Fruit fly (Drosophila melanogaster) whole organism, prepupa: ENCODE data around the gene Drak.

Experiments used
- Blimp-1 ChIP-seq: fragments of 200-800 bp; sonication (Bioruptor generic); optimal IDR thresholded peaks from 3 replicates; lab custom pipeline; 2017; ENCODE audit warnings: missing biosample characterization, missing genetic modification characterization, mild to moderate bottlenecking, moderate library complexity, missing genetic modification reagents
- CG10631 ChIP-seq: fragments of 200-800 bp; sonication (Bioruptor generic); optimal IDR thresholded peaks from 2 replicates; lab custom pipeline; 2016; ENCODE audit warnings: missing biosample characterization, missing genetic modification characterization
- CG10669 ChIP-seq: fragments of 200-800 bp; sonication (Bioruptor generic); optimal IDR thresholded peaks from 3 replicates; lab custom pipeline; 2018; ENCODE audit warnings: missing biosample characterization, mild to moderate bottlenecking, missing genetic modification characterization, moderate library complexity
- CG11762 ChIP-seq: fragments of 200-800 bp; sonication (Bioruptor generic); optimal IDR thresholded peaks from 3 replicates; lab custom pipeline; 2016; ENCODE audit warnings: missing biosample characterization, missing genetic modification characterization; ENCODE audit not compliant: insufficient read depth
- CG11902 ChIP-seq: fragments of 200-800 bp; sonication (Bioruptor generic); optimal IDR thresholded peaks from 3 replicates; lab custom pipeline; 2016; ENCODE audit warnings: missing biosample characterization, missing genetic modification characterization
- CG1621 ChIP-seq: fragments of 200-800 bp; sonication (Bioruptor generic); optimal IDR thresholded peaks from 3 replicates; lab custom pipeline; 2018; ENCODE audit warnings: missing biosample characterization, mild to moderate bottlenecking, missing genetic modification characterization
- CG3032 ChIP-seq: fragments of 200-800 bp; optimal IDR thresholded peaks from 2 replicates; lab custom pipeline; 2019; ENCODE audit warnings: missing biosample characterization, mild to moderate bottlenecking, missing genetic modification characterization, moderate library complexity
- CG32006 ChIP-seq: fragments of 200-800 bp; sonication (Bioruptor generic); optimal IDR thresholded peaks from 3 replicates; lab custom pipeline; 2017; ENCODE audit warnings: missing biosample characterization, mild to moderate bottlenecking, missing genetic modification characterization
- CG34406 ChIP-seq: fragments of 200-800 bp; sonication (Bioruptor generic); optimal IDR thresholded peaks from 3 replicates; lab custom pipeline; 2016; ENCODE audit warnings: missing biosample characterization, missing genetic modification characterization
- CG3919 ChIP-seq: fragments of 200-800 bp; sonication (Bioruptor generic); optimal IDR thresholded peaks from 3 replicates; lab custom pipeline; 2016; ENCODE audit warnings: missing biosample characterization, missing genetic modification characterization
- CG6276 ChIP-seq: fragments of 200-800 bp; sonication (Bioruptor generic); optimal IDR thresholded peaks from 2 replicates; lab custom pipeline; 2017; ENCODE audit warnings: missing biosample characterization, mild to moderate bottlenecking, missing genetic modification characterization
- CG6792 ChIP-seq: fragments of 200-800 bp; sonication (Bioruptor generic); optimal IDR thresholded peaks from 3 replicates; lab custom pipeline; 2016; ENCODE audit warnings: missing biosample characterization, missing genetic modification characterization
- CG6808 ChIP-seq: fragments of 200-800 bp; sonication (Bioruptor generic); optimal IDR thresholded peaks from 3 replicates; lab custom pipeline; 2017; ENCODE audit warnings: missing biosample characterization, missing genetic modification characterization, mild to moderate bottlenecking, moderate library complexity, missing genetic modification reagents
- CG6854 ChIP-seq: fragments of 200-800 bp; sonication (Bioruptor generic); optimal IDR thresholded peaks from 2 replicates; lab custom pipeline; 2017; ENCODE audit warnings: missing biosample characterization, mild to moderate bottlenecking, missing genetic modification characterization
- CG7368 ChIP-seq: fragments of 200-800 bp; sonication (Bioruptor generic); optimal IDR thresholded peaks from 3 replicates; lab custom pipeline; 2016; ENCODE audit warnings: missing biosample characterization, missing genetic modification characterization
- CG8119 ChIP-seq: fragments of 200-800 bp; sonication (Bioruptor generic); IDR thresholded peaks from 3 replicates; pipeline ENCODE4 v1.3.6; 2022; ENCODE audit warnings: missing biosample characterization, missing genetic modification characterization
- CG8319 ChIP-seq: fragments of 200-800 bp; sonication (Bioruptor generic); optimal IDR thresholded peaks from 3 replicates; lab custom pipeline; 2016; ENCODE audit warnings: missing biosample characterization, missing genetic modification characterization
- CG8632 ChIP-seq: fragments of 200-800 bp; sonication (Bioruptor generic); optimal IDR thresholded peaks from 3 replicates; lab custom pipeline; 2016; ENCODE audit warnings: missing biosample characterization, missing genetic modification characterization
- Eip75B ChIP-seq: fragments of 200-800 bp; sonication (Bioruptor generic); optimal IDR thresholded peaks from 3 replicates; lab custom pipeline; 2016; ENCODE audit warnings: missing biosample characterization, missing genetic modification characterization
- Eip93F ChIP-seq: fragments of 200-800 bp; sonication (Bioruptor generic); optimal IDR thresholded peaks from 2 replicates; lab custom pipeline; 2016; ENCODE audit warnings: missing biosample characterization, mild to moderate bottlenecking, missing genetic modification characterization
- Gug ChIP-seq: fragments of 200-800 bp; sonication (Bioruptor generic); IDR thresholded peaks from 2 replicates; pipeline ENCODE4 v1.3.6; 2022; ENCODE audit warnings: missing biosample characterization, missing genetic modification characterization
- Hr38 ChIP-seq: sonication (Bioruptor generic); optimal IDR thresholded peaks from 2 replicates; lab custom pipeline; 2016; ENCODE audit warnings: missing biosample characterization, missing genetic modification characterization
- Hr39 ChIP-seq: fragments of 200-800 bp; sonication (Bioruptor generic); optimal IDR thresholded peaks from 2 replicates; lab custom pipeline; 2016; ENCODE audit warnings: missing biosample characterization, missing genetic modification characterization
- Hr4 ChIP-seq: fragments of 200-800 bp; sonication (Bioruptor generic); optimal IDR thresholded peaks from 3 replicates; lab custom pipeline; 2016; ENCODE audit warnings: missing biosample characterization, missing genetic modification characterization
- Lpt ChIP-seq: fragments of 200-800 bp; sonication (Bioruptor generic); optimal IDR thresholded peaks from 3 replicates; lab custom pipeline; 2016; ENCODE audit warnings: missing biosample characterization, missing genetic modification characterization
- OdsH ChIP-seq: fragments of 200-800 bp; sonication (Bioruptor generic); optimal IDR thresholded peaks from 3 replicates; lab custom pipeline; 2016; ENCODE audit warnings: missing biosample characterization, missing genetic modification characterization
- Smox ChIP-seq: fragments of 200-800 bp; sonication (Bioruptor generic); optimal IDR thresholded peaks from 3 replicates; lab custom pipeline; 2016; ENCODE audit warnings: missing biosample characterization, missing genetic modification characterization
- Sox102F ChIP-seq: fragments of 200-800 bp; sonication (Bioruptor generic); optimal IDR thresholded peaks from 2 replicates; lab custom pipeline; 2016; ENCODE audit warnings: missing biosample characterization, mild to moderate bottlenecking, missing genetic modification characterization
- Sox14 ChIP-seq: fragments of 200-800 bp; sonication (Bioruptor generic); optimal IDR thresholded peaks from 3 replicates; lab custom pipeline; 2016; ENCODE audit warnings: missing biosample characterization, missing genetic modification characterization
- achi ChIP-seq: fragments of 200-800 bp; sonication (Bioruptor generic); optimal IDR thresholded peaks from 3 replicates; lab custom pipeline; 2016; ENCODE audit warnings: missing biosample characterization, missing genetic modification characterization
- acj6 ChIP-seq: fragments of 200-800 bp; sonication (Bioruptor generic); optimal IDR thresholded peaks from 3 replicates; lab custom pipeline; 2016; ENCODE audit warnings: missing biosample characterization, missing genetic modification characterization
- cyc ChIP-seq: fragments of 200-800 bp; sonication (Bioruptor generic); optimal IDR thresholded peaks from 3 replicates; lab custom pipeline; 2016; ENCODE audit warnings: missing biosample characterization, missing genetic modification characterization
- dac ChIP-seq: fragments of 200-800 bp; sonication (Bioruptor generic); optimal IDR thresholded peaks from 2 replicates; lab custom pipeline; 2017; ENCODE audit warnings: missing biosample characterization, mild to moderate bottlenecking, missing genetic modification characterization
- dsx ChIP-seq: fragments of 200-800 bp; optimal IDR thresholded peaks from 3 replicates; lab custom pipeline; 2019; ENCODE audit warnings: missing biosample characterization, mild to moderate bottlenecking, missing genetic modification characterization, moderate library complexity; ENCODE audit not compliant: poor library complexity, severe bottlenecking
- eg ChIP-seq: fragments of 200-800 bp; sonication (Bioruptor generic); IDR thresholded peaks from 3 replicates; pipeline ENCODE4 v1.3.6; 2022; ENCODE audit warnings: missing biosample characterization, missing genetic modification characterization
- esn ChIP-seq: fragments of 200-800 bp; sonication (Bioruptor generic); optimal IDR thresholded peaks from 2 replicates; lab custom pipeline; 2016; ENCODE audit warnings: missing biosample characterization, mild to moderate bottlenecking, missing genetic modification characterization, moderate library complexity
- fd85E ChIP-seq: fragments of 200-800 bp; sonication (Bioruptor generic); optimal IDR thresholded peaks from 3 replicates; lab custom pipeline; 2016; ENCODE audit warnings: missing biosample characterization, missing genetic modification characterization
- fkh ChIP-seq: fragments of 200-800 bp; sonication (Bioruptor generic); optimal IDR thresholded peaks from 3 replicates; lab custom pipeline; 2017; ENCODE audit warnings: missing biosample characterization, mild to moderate bottlenecking, missing genetic modification characterization, moderate library complexity
- lz ChIP-seq: fragments of 200-800 bp; sonication (Bioruptor generic); optimal IDR thresholded peaks from 3 replicates; lab custom pipeline; 2016; ENCODE audit warnings: missing biosample characterization, missing genetic modification characterization
- net ChIP-seq: fragments of 200-800 bp; sonication (Bioruptor generic); optimal IDR thresholded peaks from 3 replicates; lab custom pipeline; 2016; ENCODE audit warnings: missing biosample characterization, missing genetic modification characterization
- pdm3 ChIP-seq: fragments of 200-800 bp; sonication (Bioruptor generic); optimal IDR thresholded peaks from 3 replicates; lab custom pipeline; 2016; ENCODE audit warnings: missing biosample characterization, missing genetic modification characterization
- salr ChIP-seq, 2 experiments: fragments of 200-800 bp; sonication (Bioruptor generic); optimal IDR thresholded peaks; 3 replicates each; lab custom pipeline; 2016 to 2018; ENCODE audit warnings: missing biosample characterization in 2 of 2, missing genetic modification characterization in 2 of 2, mild to moderate bottlenecking in 1 of 2
- spab ChIP-seq: fragments of 200-800 bp; sonication (Bioruptor generic); optimal IDR thresholded peaks from 2 replicates; lab custom pipeline; 2017; ENCODE audit warnings: missing biosample characterization, mild to moderate bottlenecking, missing genetic modification characterization, missing genetic modification reagents
- svp ChIP-seq: fragments of 200-800 bp; sonication (Bioruptor generic); peaks from one replicate; lab custom pipeline; 2016; ENCODE audit warnings: missing biosample characterization, missing genetic modification characterization
- topi ChIP-seq: fragments of 200-800 bp; sonication (Bioruptor generic); optimal IDR thresholded peaks from 3 replicates; lab custom pipeline; 2016; ENCODE audit warnings: missing biosample characterization, missing genetic modification characterization
- vri ChIP-seq: fragments of 200-800 bp; sonication (Bioruptor generic); optimal IDR thresholded peaks from 3 replicates; lab custom pipeline; 2016; ENCODE audit warnings: missing biosample characterization, mild to moderate bottlenecking, missing genetic modification characterization

Gene Drak

DNA sequence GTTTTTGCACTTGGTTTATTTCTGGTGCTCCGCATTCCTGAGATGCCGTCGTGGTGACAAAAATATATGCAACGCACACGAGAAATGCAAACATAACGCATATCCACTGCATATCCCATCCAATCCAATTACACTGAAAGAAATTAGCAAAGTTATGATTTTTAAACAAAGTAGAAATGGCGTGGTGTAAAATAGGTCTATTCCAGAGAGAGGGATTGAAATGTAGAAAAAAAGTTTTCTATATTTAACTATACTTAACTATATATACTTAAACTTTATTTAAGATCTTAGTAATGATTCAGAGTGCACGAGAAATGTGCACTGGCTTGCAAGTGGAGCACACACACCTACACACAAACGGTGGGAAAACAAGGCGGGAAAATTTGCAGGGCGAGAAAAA lies 730 bp upstream of the Drak start (continued):
- no peak for TF ChIP-seq Hr39
- peak in 1 of 2 experiments; percentile 43 for TF ChIP-seq salr (GFP tag; optimal IDR thresholded peaks at IDR 0.05; lab: Kevin White, UChicago)
- peak; percentile 72 for TF ChIP-seq CG32006 (GFP tag; lab: Kevin White, UChicago)
- TF ChIP-seq CG8319 (GFP tag; lab: Kevin White, UChicago): no peak
- no peak for TF ChIP-seq Sox14 (GFP tag; lab: Kevin White, UChicago)
- no peak for TF ChIP-seq dac (GFP tag; lab: Kevin White, UChicago)
- no peak for TF ChIP-seq CG34406 (GFP tag; lab: Kevin White, UChicago)
- TF ChIP-seq Gug (GFP tag; lab: Robert Waterston, UW): no peak
- no peak for TF ChIP-seq topi (GFP tag; lab: Kevin White, UChicago)
- no peak for TF ChIP-seq CG11762
- no peak for TF ChIP-seq CG6792 (GFP tag; lab: Kevin White, UChicago)
- TF ChIP-seq CG1621 (tag; lab: Kevin White, UChicago): no peak

DNA sequence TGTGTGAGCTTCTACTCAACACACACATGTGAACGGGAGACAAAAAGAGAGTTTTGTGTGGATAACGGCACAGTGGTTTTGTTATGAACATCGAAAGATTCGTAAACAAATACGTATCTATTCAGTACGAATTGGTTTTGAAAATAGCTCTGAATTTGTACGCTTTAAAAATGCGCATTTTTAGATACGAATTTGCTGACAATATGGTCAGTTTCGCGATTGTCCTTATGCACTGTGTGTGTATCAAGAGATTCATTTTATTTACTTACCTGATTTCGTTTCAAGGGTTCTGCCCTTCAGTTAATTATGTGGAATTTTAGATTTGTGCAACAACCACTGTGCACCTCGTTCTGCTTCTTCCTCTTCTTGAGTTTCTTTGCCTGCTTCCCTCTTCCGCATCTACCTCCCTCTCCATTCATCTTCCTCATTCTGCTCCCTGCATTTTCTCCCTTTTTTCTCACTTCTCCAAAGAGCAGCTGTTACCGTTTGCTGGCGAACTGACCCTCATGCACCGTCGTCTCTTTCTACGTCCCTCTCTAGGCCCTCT lies 1.9 kb downstream of the Drak start:
- peak; percentile 95 for TF ChIP-seq OdsH
- TF ChIP-seq dac (GFP tag; lab: Kevin White, UChicago): peak; percentile 77
- peak; percentile 92 for TF ChIP-seq dsx (GFP tag; lab: Kevin White, UChicago)
- TF ChIP-seq topi (GFP tag; lab: Kevin White, UChicago): peak; percentile 97
- peak; percentile 95 for TF ChIP-seq pdm3
- peak; percentile 94 for TF ChIP-seq cyc (GFP tag; lab: Kevin White, UChicago)
- peak; percentile 75 for TF ChIP-seq CG6276 (GFP tag; lab: Kevin White, UChicago)
- peak; percentile 95 for TF ChIP-seq CG1621 (tag; lab: Kevin White, UChicago)
- peak; percentile 50 for TF ChIP-seq fkh
- TF ChIP-seq Sox14 (GFP tag; lab: Kevin White, UChicago): peak; percentile 97
- TF ChIP-seq CG32006 (GFP tag; lab: Kevin White, UChicago): peak; percentile 92
- TF ChIP-seq CG8319 (GFP tag; lab: Kevin White, UChicago): peak; percentile 93
- peak; percentile 91 to 92 for TF ChIP-seq salr (GFP tag; optimal IDR thresholded peaks at IDR 0.05; lab: Kevin White, UChicago)
- peak; percentile 82 for TF ChIP-seq fd85E (GFP tag; lab: Kevin White, UChicago)
- peak; percentile 91 for TF ChIP-seq CG11902 (GFP tag; lab: Kevin White, UChicago)
- peak; percentile 94 for TF ChIP-seq CG34406 (GFP tag; lab: Kevin White, UChicago)
- peak; percentile 96 for TF ChIP-seq Eip75B (GFP tag; lab: Kevin White, UChicago)
- peak; percentile 88 for TF ChIP-seq CG6854 (GFP tag; lab: Kevin White, UChicago)
- peak; percentile 76 for TF ChIP-seq Hr4
- peak; percentile 95 for TF ChIP-seq CG3032 (tag; lab: Kevin White, UChicago)
- peak; percentile 88 for TF ChIP-seq CG8119 (GFP tag; lab: Robert Waterston, UW)
- TF ChIP-seq CG6792 (GFP tag; lab: Kevin White, UChicago): peak; percentile 96
- peak; percentile 96 for TF ChIP-seq svp (GFP tag; lab: Kevin White, UChicago)
- peak; percentile 92 for TF ChIP-seq spab
- TF ChIP-seq CG10669 (GFP tag; lab: Kevin White, UChicago): peak; percentile 95
- TF ChIP-seq Gug (GFP tag; lab: Robert Waterston, UW): peak; percentile 68
- peak; percentile 73 for TF ChIP-seq Eip93F (GFP tag; lab: Kevin White, UChicago)
- peak; percentile 92 for TF ChIP-seq net
- peak; percentile 97 for TF ChIP-seq lz (GFP tag; lab: Kevin White, UChicago)
- peak; percentile 94 for TF ChIP-seq achi (GFP tag; lab: Kevin White, UChicago)
- TF ChIP-seq eg (GFP tag; lab: Robert Waterston, UW): peak; percentile 51; the same call in 1 of the 3 replicates
- peak; percentile 90 for TF ChIP-seq Lpt (GFP tag; lab: Kevin White, UChicago)
- peak; percentile 96 for TF ChIP-seq Sox102F (GFP tag; lab: Kevin White, UChicago)
- peak; percentile 95 for TF ChIP-seq Smox (GFP tag; lab: Kevin White, UChicago)
- TF ChIP-seq CG10631 (GFP tag; lab: Kevin White, UChicago): peak; percentile 95
- peak; percentile 96 for TF ChIP-seq esn (GFP tag; lab: Kevin White, UChicago)
- TF ChIP-seq CG7368: peak; percentile 94
- TF ChIP-seq CG11762: peak; percentile 91
- peak; percentile 96 for TF ChIP-seq Hr39
- TF ChIP-seq CG6808 (GFP tag; lab: Kevin White, UChicago): peak; percentile 95
- peak; percentile 95 for TF ChIP-seq CG3919
- peak; percentile 94 for TF ChIP-seq CG8632 (GFP tag; lab: Kevin White, UChicago)
- TF ChIP-seq acj6 (GFP tag; lab: Kevin White, UChicago): peak; percentile 95
- no peak for TF ChIP-seq Hr38 (GFP tag; lab: Kevin White, UChicago)
- TF ChIP-seq Blimp-1 (GFP tag; lab: Kevin White, UChicago): peak; percentile 83
- peak; percentile 88 for TF ChIP-seq vri
